Worm (Caenorhabditis elegans): ENCODE data around the gene Y39B6A.43.

Y39B6A.43 gene

ce11 chrV:18967479-18968056, at the start of gene Y39B6A.43:
TSS of gene Y39B6A.43 (minus strand) at chrV:18967829.
- TF ChIP-seq ceh-24 (tag; optimal IDR thresholded peaks at IDR 0.05) (no peak), pha-2 (tag; optimal IDR thresholded peaks at IDR 0.05) (peak; percentile 81), lin-11 (tag; optimal IDR thresholded peaks at IDR 0.05) (no peak), Y22D7AL.16 (tag; optimal IDR thresholded peaks at IDR 0.05) (no peak), dve-1 (tag; optimal IDR thresholded peaks at IDR 0.05) (peak; percentile 76), ttx-3 (tag; optimal IDR thresholded peaks at IDR 0.05) (no peak), hlh-30 (tag; optimal IDR thresholded peaks at IDR 0.05; ENCODE audit: insufficient read depth) (peak; percentile 52), sox-4 (tag; optimal IDR thresholded peaks at IDR 0.05) (no peak), fax-1 (tag; optimal IDR thresholded peaks at IDR 0.05) (no peak), rnt-1 (tag; optimal IDR thresholded peaks at IDR 0.05) (peak; percentile 79), eyg-1 (tag; optimal IDR thresholded peaks at IDR 0.05) (no peak), pat-9 (tag; optimal IDR thresholded peaks at IDR 0.05) (no peak), ets-4 (tag; optimal IDR thresholded peaks at IDR 0.05) (peak; percentile 69), ahr-1 (tag; optimal IDR thresholded peaks at IDR 0.05) (no peak), ceh-19 (GFP tag; optimal IDR thresholded peaks at IDR 0.05) (no peak), hlh-15 (tag; optimal IDR thresholded peaks at IDR 0.05) (no peak), ceh-18 (tag; optimal IDR thresholded peaks at IDR 0.05) (peak; percentile 63), unc-86 (tag; optimal IDR thresholded peaks at IDR 0.05) (peak; percentile 68), pros-1 (tag; optimal IDR thresholded peaks at IDR 0.05) (peak; percentile 35), ceh-9 (tag; optimal IDR thresholded peaks at IDR 0.05) (no peak), che-1 (tag; optimal IDR thresholded peaks at IDR 0.05) (no peak), nhr-232 (tag; optimal IDR thresholded peaks at IDR 0.05) (no peak), ceh-48 (tag; optimal IDR thresholded peaks at IDR 0.05) (peak; percentile 84), syd-9 (tag; optimal IDR thresholded peaks at IDR 0.05) (no peak), K09A11.1 (tag; optimal IDR thresholded peaks at IDR 0.05; ENCODE audit: insufficient read depth) (peak; percentile 19), F13H6.1 (tag; optimal IDR thresholded peaks at IDR 0.05) (no peak), mec-3 (tag; optimal IDR thresholded peaks at IDR 0.05; ENCODE audit: borderline replicate concordance) (no peak), nfya-1 (tag; optimal IDR thresholded peaks at IDR 0.05) (peak; percentile 89), ceh-6 (GFP tag; optimal IDR thresholded peaks at IDR 0.05) (peak; percentile 13), elt-2 (tag; optimal IDR thresholded peaks at IDR 0.05) (peak; percentile 38), ama-1 (optimal IDR thresholded peaks at IDR 0.05) (no peak), tbx-2 (tag; optimal IDR thresholded peaks at IDR 0.05) (peak; percentile 56), unc-3 (GFP tag; conservative IDR thresholded peaks at IDR 0.05) (no peak), unc-3 (tag; optimal IDR thresholded peaks at IDR 0.05) (peak; percentile 65), C08G9.2 (tag; optimal IDR thresholded peaks at IDR 0.05) (peak; percentile 44), pqm-1 (tag; optimal IDR thresholded peaks at IDR 0.05) (no peak), nhr-11 (tag; optimal IDR thresholded peaks at IDR 0.05) (no peak), ceh-45 (GFP tag; IDR thresholded peaks at IDR 0.05) (no peak), elt-4 (tag; optimal IDR thresholded peaks at IDR 0.05) (no peak), npax-4 (tag; optimal IDR thresholded peaks at IDR 0.05) (no peak), C38D4.7 (GFP tag; optimal IDR thresholded peaks at IDR 0.05) (no peak), ceh-31 (tag; optimal IDR thresholded peaks at IDR 0.05) (peak; percentile 66), K02D7.2 (tag; optimal IDR thresholded peaks at IDR 0.05) (no peak), dmd-4 (tag; optimal IDR thresholded peaks at IDR 0.05; ENCODE audit: borderline replicate concordance) (no peak), ceh-2 (tag; optimal IDR thresholded peaks at IDR 0.05) (no peak), lim-6 (tag; optimal IDR thresholded peaks at IDR 0.05) (no peak), ceh-34 (tag; optimal IDR thresholded peaks at IDR 0.05) (peak; percentile 60), ztf-16 (tag; optimal IDR thresholded peaks at IDR 0.05) (peak; percentile 87), fkh-6 (tag; optimal IDR thresholded peaks at IDR 0.05) (no peak), ceh-30 (tag; optimal IDR thresholded peaks at IDR 0.05) (no peak), odd-2 (tag; optimal IDR thresholded peaks at IDR 0.05) (no peak), sdc-2 (tag; optimal IDR thresholded peaks at IDR 0.05) (no peak), pha-4 (tag; optimal IDR thresholded peaks at IDR 0.05) (no peak)

Data from whole organism, late embryonic.